Worm (Caenorhabditis elegans) whole organism, mixed stage, embryonic: ENCODE results near the gene R11H6.4.

Experiments
- blmp-1 ChIP-seq: fragments of 150-350 bp; optimal IDR thresholded peaks from 2 replicates; lab custom pipeline; 2014; ENCODE audit warnings: missing biosample characterization, missing genetic modification characterization
- cnd-1 ChIP-seq: fragments of 200-800 bp; sonication (Bioruptor generic); optimal IDR thresholded peaks from 2 replicates; lab custom pipeline; 2018; ENCODE audit warnings: mild to moderate bottlenecking, missing genetic modification characterization, missing compliant biosample characterization
- elt-1 ChIP-seq: sonication (generic microtip); optimal IDR thresholded peaks from 2 replicates; lab custom pipeline; 2017; ENCODE audit warnings: missing genetic modification characterization, mild to moderate bottlenecking, missing compliant biosample characterization, antibody characterized with exemption, moderate library complexity, borderline replicate concordance; ENCODE audit not compliant: insufficient read depth
- elt-3 ChIP-seq: fragments of 150-350 bp; optimal IDR thresholded peaks from 2 replicates; lab custom pipeline; 2014; ENCODE audit warnings: missing biosample characterization, missing genetic modification characterization
- nhr-2 ChIP-seq: fragments of 150-350 bp; optimal IDR thresholded peaks from 2 replicates; lab custom pipeline; 2014; ENCODE audit warnings: missing biosample characterization, missing genetic modification characterization
- tbx-8 ChIP-seq: fragments of 200-800 bp; sonication (Bioruptor generic); optimal IDR thresholded peaks from 2 replicates; lab custom pipeline; 2018; ENCODE audit warnings: mild to moderate bottlenecking, missing genetic modification characterization, moderate library complexity, missing compliant biosample characterization
- unc-62 ChIP-seq: fragments of 150-350 bp; optimal IDR thresholded peaks from 2 replicates; lab custom pipeline; 2014; ENCODE audit warnings: missing biosample characterization, missing genetic modification reagents, missing genetic modification characterization

ce11 chrV:14640769-14641168 lies 31.0 kb downstream of the R11H6.4 start, which contains the start of gene C54G10.1:
- TF ChIP-seq nhr-2 (no peak), tbx-8 (GFP tag; lab: Kevin White, UChicago) (no peak), cnd-1 (tag; lab: Kevin White, UChicago) (no peak), unc-62 (GFP tag; lab: Kevin White, UChicago) (no peak), elt-1 (no peak), elt-3 (no peak), blmp-1 (tag; lab: Kevin White, UChicago) (no peak)
